Fruit fly (Drosophila melanogaster) whole organism: ENCODE measurements around the gene Mettl5.

Experiments used
- CG8478 ChIP-seq: fragments of >200 bp; optimal IDR thresholded peaks from 2 replicates; lab custom pipeline; 2018; ENCODE audit warnings: inconsistent platforms
- Dll ChIP-seq: fragments of >200 bp; optimal IDR thresholded peaks from 2 replicates; lab custom pipeline; 2017
- EcR ChIP-seq, 2 experiments: fragments of >200 bp; optimal IDR thresholded peaks; 2 replicates each; lab custom pipeline; 2017; ENCODE audit warnings: missing biosample characterization in 2 of 2, missing genetic modification characterization in 2 of 2, missing genetic modification reagents in 2 of 2
- pan ChIP-seq: fragments of >200 bp; optimal IDR thresholded peaks from 2 replicates; lab custom pipeline; 2017

DNA sequence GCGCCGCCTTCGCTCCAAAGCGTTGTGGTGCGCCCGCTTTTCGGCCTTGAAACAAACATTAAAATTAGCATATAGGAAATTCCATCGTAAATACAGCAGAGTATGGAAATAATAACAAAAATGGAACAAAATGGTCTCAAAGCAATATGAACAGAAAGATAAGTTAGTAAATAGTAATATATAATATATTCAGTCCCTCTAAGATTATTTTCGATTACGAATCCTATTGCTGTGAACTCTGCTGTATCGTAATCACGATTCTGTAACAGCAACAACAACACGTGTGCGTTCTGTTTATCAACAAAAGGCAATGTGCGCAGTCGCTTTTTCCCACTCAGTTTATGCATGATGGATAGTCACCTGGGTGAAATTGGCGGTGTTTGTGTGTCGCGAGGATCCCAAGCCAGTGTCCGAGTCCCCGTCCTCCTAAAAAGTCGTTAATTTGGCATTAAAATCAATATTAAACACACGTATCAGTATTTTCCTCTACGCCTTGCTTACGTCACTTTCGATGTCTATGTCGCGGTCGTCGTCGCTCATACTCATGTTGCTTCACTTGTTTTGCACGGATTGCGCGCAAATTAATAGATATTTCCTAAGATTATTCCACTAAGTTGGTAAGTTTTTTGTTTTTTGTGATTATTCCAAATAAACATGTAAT, at the start of gene Mettl5, which contains the start of gene CG42374:
- TF ChIP-seq pan (lab: Kevin White, UChicago) (no peak), Dll (lab: Kevin White, UChicago) (no peak), CG8478 (no peak), EcR (GFP tag; optimal IDR thresholded peaks at IDR 0.05; lab: Kevin White, UChicago) (no peak)
